Worm (Caenorhabditis elegans) whole organism, L4/young adult: Measurements from ENCODE around the gene T25F10.4.

Experiments
- W03F9.2 ChIP-seq: fragments of 150-350 bp; optimal IDR thresholded peaks from 2 replicates; lab custom pipeline; 2014; ENCODE audit warnings: missing biosample characterization, missing genetic modification characterization
- him-1 ChIP-seq: sonication (generic microtip); optimal IDR thresholded peaks from 2 replicates; lab custom pipeline; 2016; ENCODE audit warnings: missing genotype, missing genetic modification reagents, missing genetic modification characterization, missing compliant biosample characterization

- TF ChIP-seq him-1 (tag; lab: Kevin White, UChicago) (no peak), W03F9.2 (no peak)
Measured at ce11 chrV:6775708-6776107, 13.4 kb upstream of the T25F10.4 start, which contains the start of gene srh-28.
